Fruit fly (Drosophila melanogaster): ENCODE results near the gene Sema1a.

Sema1a gene

dm6 chr2L:8517256-8517694 is 24.7 kb upstream of the Sema1a start, which contains the start of the genes mRpL51 and Uba4 (continued):
- no peak for TF ChIP-seq dimm (GFP tag; IDR thresholded peaks at IDR 0.05)
- TF ChIP-seq CG10274 (GFP tag; optimal IDR thresholded peaks at IDR 0.05): no peak
- peak; percentile 56 for TF ChIP-seq zfh2 (GFP tag; optimal IDR thresholded peaks at IDR 0.05)
- TF ChIP-seq CG7963 (GFP tag; IDR thresholded peaks at IDR 0.05; ENCODE audit: partially characterized antibody): no peak
- peak; percentile 52 for TF ChIP-seq CG12659 (GFP tag; optimal IDR thresholded peaks at IDR 0.05)
- TF ChIP-seq Chrac-16 (GFP tag; optimal IDR thresholded peaks at IDR 0.05): peak; percentile 44
- TF ChIP-seq abd-A (tag; optimal IDR thresholded peaks at IDR 0.05): no peak
- TF ChIP-seq Xrp1 (GFP tag; IDR thresholded peaks at IDR 0.05): no peak
- TF ChIP-seq so (GFP tag; IDR thresholded peaks at IDR 0.05): no peak
- TF ChIP-seq bsh (GFP tag; optimal IDR thresholded peaks at IDR 0.05): peak in 1 of 2 experiments; percentile 16
- TF ChIP-seq Scr (GFP tag; IDR thresholded peaks at IDR 0.05; ENCODE audit: partially characterized antibody): peak; percentile 66
- TF ChIP-seq CG31365 (tag; optimal IDR thresholded peaks at IDR 0.05): no peak
- TF ChIP-seq CG4730 (GFP tag; IDR thresholded peaks at IDR 0.05): no peak
- TF ChIP-seq CG15269 (tag; optimal IDR thresholded peaks at IDR 0.05): peak; percentile 3
- TF ChIP-seq CG10654 (GFP tag; optimal IDR thresholded peaks at IDR 0.05): no peak
- TF ChIP-seq TFAM (GFP tag; optimal IDR thresholded peaks at IDR 0.05): no peak
- TF ChIP-seq Antp (GFP tag; optimal IDR thresholded peaks at IDR 0.05): no peak
- TF ChIP-seq CG11723 (GFP tag; optimal IDR thresholded peaks at IDR 0.05): no peak
- peak; percentile 26 for TF ChIP-seq gfzf (GFP tag; optimal IDR thresholded peaks at IDR 0.05)
- TF ChIP-seq Hmr (GFP tag; optimal IDR thresholded peaks at IDR 0.05): no peak
- TF ChIP-seq MBD-R2 (GFP tag; IDR thresholded peaks at IDR 0.05): peak; percentile 80; the same call in 1 of the 2 replicates
- no peak for TF ChIP-seq Usf (GFP tag; optimal IDR thresholded peaks at IDR 0.05)
- no peak for TF ChIP-seq ttk (GFP tag; IDR thresholded peaks at IDR 0.05)
- no peak for TF ChIP-seq sr (GFP tag; IDR thresholded peaks at IDR 0.05)
- peak; percentile 9 for TF ChIP-seq odd (GFP tag; optimal IDR thresholded peaks at IDR 0.05)
- peak; percentile 39 for TF ChIP-seq Xbp1 (GFP tag; optimal IDR thresholded peaks at IDR 0.05)
- peak; percentile 37 for TF ChIP-seq CG18476 (GFP tag; optimal IDR thresholded peaks at IDR 0.05)
- TF ChIP-seq tin (GFP tag; optimal IDR thresholded peaks at IDR 0.05): peak; percentile 45
- no peak for TF ChIP-seq tap (tag; optimal IDR thresholded peaks at IDR 0.05)
- TF ChIP-seq CG11093 (GFP tag; IDR thresholded peaks at IDR 0.05): no peak
- no peak for TF ChIP-seq CG10543 (GFP tag; optimal IDR thresholded peaks at IDR 0.05)
- peak; percentile 53 for TF ChIP-seq CG30403 (GFP tag; optimal IDR thresholded peaks at IDR 0.05)
- no peak for TF ChIP-seq trh (GFP tag; optimal IDR thresholded peaks at IDR 0.05)
- TF ChIP-seq fu2 (GFP tag; optimal IDR thresholded peaks at IDR 0.05): peak; percentile 34
- TF ChIP-seq Mrtf (GFP tag; IDR thresholded peaks at IDR 0.05): no peak
- TF ChIP-seq ash1 (GFP tag; optimal IDR thresholded peaks at IDR 0.05): no peak
- TF ChIP-seq twi (tag; optimal IDR thresholded peaks at IDR 0.05): peak; percentile 63
- TF ChIP-seq Nf-YC (tag; optimal IDR thresholded peaks at IDR 0.05): no peak
- no peak for TF ChIP-seq dmrt99B (tag; optimal IDR thresholded peaks at IDR 0.05)
- TF ChIP-seq Jarid2 (GFP tag; optimal IDR thresholded peaks at IDR 0.05): no peak
- TF ChIP-seq fd102C (GFP tag; optimal IDR thresholded peaks at IDR 0.05): no peak
- TF ChIP-seq ken (GFP tag; IDR thresholded peaks at IDR 0.05): no peak
- TF ChIP-seq slbo (GFP tag; IDR thresholded peaks at IDR 0.05): no peak
- TF ChIP-seq Ptx1 (GFP tag; IDR thresholded peaks at IDR 0.05): no peak
- no peak for TF ChIP-seq CG16815 (GFP tag; optimal IDR thresholded peaks at IDR 0.05)
- peak; percentile 90 for TF ChIP-seq CG2116 (GFP tag; optimal IDR thresholded peaks at IDR 0.05)
- peak; percentile 23 for TF ChIP-seq CG3281 (GFP tag; optimal IDR thresholded peaks at IDR 0.05)
- peak; percentile 31 for TF ChIP-seq sug (tag; optimal IDR thresholded peaks at IDR 0.05)
- TF ChIP-seq Fer3 (tag; optimal IDR thresholded peaks at IDR 0.05): peak; percentile 1
- TF ChIP-seq klu (GFP tag; IDR thresholded peaks at IDR 0.05): no peak
- TF ChIP-seq CG12155 (GFP tag; optimal IDR thresholded peaks at IDR 0.05): peak; percentile 26

Data from whole organism, embryonic.